Fruit fly (Drosophila melanogaster): ENCODE measurements around the gene myd.

myd gene

DNA sequence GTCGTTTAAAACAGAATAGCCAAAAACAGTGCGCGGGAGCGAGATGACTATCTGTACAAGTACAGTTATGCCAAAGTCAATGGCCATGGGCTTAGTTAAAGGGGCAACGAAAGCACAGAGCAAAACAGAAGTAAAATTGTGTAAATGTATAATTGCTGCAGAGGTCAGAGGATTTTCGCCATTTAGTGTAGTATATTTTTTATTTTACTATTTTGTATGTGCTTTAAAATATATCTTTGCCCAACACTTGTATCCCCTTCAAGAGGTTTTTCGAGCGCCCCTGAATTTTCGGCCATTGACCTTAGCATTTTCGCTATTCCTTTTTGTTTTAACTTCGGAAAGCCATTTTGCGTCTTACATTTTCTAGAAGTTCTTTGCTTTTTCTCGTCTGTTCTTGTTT, 22.5 kb upstream of the myd start (continued):
- TF ChIP-seq CoRest (tag; optimal IDR thresholded peaks at IDR 0.05) (peak; percentile 17), kay (GFP tag; optimal IDR thresholded peaks at IDR 0.05) (no peak), NC2β (GFP tag; optimal IDR thresholded peaks at IDR 0.05) (no peak), CG6854 (GFP tag; optimal IDR thresholded peaks at IDR 0.05) (no peak), hth (optimal IDR thresholded peaks at IDR 0.05) (no peak), scrt (GFP tag; optimal IDR thresholded peaks at IDR 0.05) (no peak), CG9727 (GFP tag; optimal IDR thresholded peaks at IDR 0.05) (no peak), CG10462 (GFP tag; optimal IDR thresholded peaks at IDR 0.05) (no peak), Dip3 (GFP tag; optimal IDR thresholded peaks at IDR 0.05) (no peak), sd (tag; optimal IDR thresholded peaks at IDR 0.05) (no peak), CG2889 (GFP tag; IDR thresholded peaks at IDR 0.05) (no peak), tio (GFP tag; optimal IDR thresholded peaks at IDR 0.05) (no peak), Lhr (GFP tag; optimal IDR thresholded peaks at IDR 0.05) (no peak), unpg (GFP tag; optimal IDR thresholded peaks at IDR 0.05) (peak; percentile 3), grau (tag; optimal IDR thresholded peaks at IDR 0.05) (peak; percentile 22), CG4424 (GFP tag; optimal IDR thresholded peaks at IDR 0.05) (no peak), CG6272 (GFP tag; IDR thresholded peaks at IDR 0.05) (no peak), CG17612 (GFP tag; IDR thresholded peaks at IDR 0.05) (no peak), ftz-f1 (GFP tag; optimal IDR thresholded peaks at IDR 0.05) (no peak), bowl (GFP tag; IDR thresholded peaks at IDR 0.05) (no peak), CG3407 (GFP tag; optimal IDR thresholded peaks at IDR 0.05) (no peak), CG9437 (GFP tag; optimal IDR thresholded peaks at IDR 0.05) (no peak), cg (GFP tag; optimal IDR thresholded peaks at IDR 0.05) (no peak), CG3065 (GFP tag; optimal IDR thresholded peaks at IDR 0.05) (no peak), YL-1 (GFP tag; optimal IDR thresholded peaks at IDR 0.05) (no peak), CG13123 (GFP tag; optimal IDR thresholded peaks at IDR 0.05) (no peak), Sox102F (GFP tag; optimal IDR thresholded peaks at IDR 0.05) (peak; percentile 23), hbn (GFP tag; IDR thresholded peaks at IDR 0.05; ENCODE audit: partially characterized antibody) (no peak), CG10274 (GFP tag; optimal IDR thresholded peaks at IDR 0.05) (no peak), CG18476 (GFP tag; optimal IDR thresholded peaks at IDR 0.05) (no peak), CG12299 (tag; optimal IDR thresholded peaks at IDR 0.05) (no peak), CG31441 (GFP tag; IDR thresholded peaks at IDR 0.05) (no peak), Dbx (GFP tag; IDR thresholded peaks at IDR 0.05) (no peak), eyg (GFP tag; optimal IDR thresholded peaks at IDR 0.05) (no peak), Sox100B (GFP tag; optimal IDR thresholded peaks at IDR 0.05) (no peak), Doc2 (GFP tag; IDR thresholded peaks at IDR 0.05) (no peak), zen2 (GFP tag; IDR thresholded peaks at IDR 0.05; ENCODE audit: partially characterized antibody) (no peak), mam (GFP tag; optimal IDR thresholded peaks at IDR 0.05) (no peak), Pdp1 (GFP tag; optimal IDR thresholded peaks at IDR 0.05) (no peak), CG1603 (tag; optimal IDR thresholded peaks at IDR 0.05) (no peak), pros (GFP tag; optimal IDR thresholded peaks at IDR 0.05) (no peak), CG16779 (GFP tag; IDR thresholded peaks at IDR 0.05) (no peak), pho (GFP tag; optimal IDR thresholded peaks at IDR 0.05) (no peak), tup (GFP tag; optimal IDR thresholded peaks at IDR 0.05) (no peak), HLH54F (GFP tag; optimal IDR thresholded peaks at IDR 0.05) (no peak), MBD-R2 (GFP tag; IDR thresholded peaks at IDR 0.05) (no peak), crol (GFP tag; IDR thresholded peaks at IDR 0.05) (no peak), CG11085 (GFP tag; IDR thresholded peaks at IDR 0.05) (no peak), CrebB (tag; optimal IDR thresholded peaks at IDR 0.05) (no peak), Med (GFP tag) (peak; percentile 80), sr (GFP tag; IDR thresholded peaks at IDR 0.05) (no peak), bigmax (GFP tag; optimal IDR thresholded peaks at IDR 0.05) (no peak), dmrt99B (tag; optimal IDR thresholded peaks at IDR 0.05) (peak; percentile 21)
